Worm (Caenorhabditis elegans): ENCODE measurements around the gene ZK6.8.

DNA sequence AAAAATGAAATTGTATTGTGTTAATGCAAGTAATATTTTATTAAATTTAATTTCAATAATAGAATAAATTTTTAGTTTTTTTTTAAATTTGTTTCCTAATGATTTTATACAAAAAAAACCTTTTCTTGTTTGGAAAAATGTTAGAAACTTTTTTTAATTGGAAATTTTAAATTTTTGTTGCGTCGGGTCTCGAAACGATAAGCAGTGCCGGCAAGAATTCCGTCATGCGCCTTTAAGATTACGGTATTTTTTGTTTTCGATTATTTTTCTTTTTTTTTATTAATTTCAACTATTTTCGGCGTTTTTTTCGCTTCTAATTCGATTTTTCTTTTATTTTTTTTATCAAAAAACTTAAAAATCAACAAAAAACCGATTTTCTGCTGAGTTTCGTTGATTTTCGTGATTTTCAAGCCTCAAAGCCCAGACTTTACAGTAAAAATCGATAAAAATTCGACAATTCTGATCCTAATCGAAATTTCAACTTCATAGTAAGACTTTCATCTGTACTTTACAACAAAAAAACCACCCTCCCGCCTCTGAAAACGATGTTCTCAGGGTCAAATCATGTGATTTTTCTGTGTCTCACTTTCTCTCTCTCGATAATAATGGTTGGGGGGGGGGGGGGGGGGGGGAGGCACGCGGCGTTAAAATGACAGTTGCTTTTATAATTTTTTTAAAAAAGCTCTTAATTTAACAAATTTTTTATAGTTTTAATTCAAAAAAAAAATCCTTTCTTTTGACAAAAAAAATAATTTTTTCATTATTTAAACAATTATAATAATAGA lies 34.0 kb upstream of the ZK6.8 start:
- TF ChIP-seq W03F9.2 (tag; optimal IDR thresholded peaks at IDR 0.05) (no peak), dao-5 (tag; optimal IDR thresholded peaks at IDR 0.05) (no peak), him-1 (tag; optimal IDR thresholded peaks at IDR 0.05) (no peak)

Data from whole organism, L4/young adult.